Fruit fly (Drosophila melanogaster): ENCODE results near the gene Myo31DF.

dm6 chr2L:10442048-10442790 lies 64.4 kb downstream of the Myo31DF start, which contains the start of gene loh:
- TF ChIP-seq CG7101 (tag; optimal IDR thresholded peaks at IDR 0.05), result no peak
- no peak for TF ChIP-seq CG12768 (GFP tag; optimal IDR thresholded peaks at IDR 0.05)
- TF ChIP-seq ovo (GFP tag; optimal IDR thresholded peaks at IDR 0.05), result no peak
- TF ChIP-seq Mnt (GFP tag; optimal IDR thresholded peaks at IDR 0.05), result no peak
